Worm (Caenorhabditis elegans) whole organism, L3 larva: ENCODE data around the gene bbln-1.

Source experiments
- R02D3.7 ChIP-seq: fragments of 150-350 bp; optimal IDR thresholded peaks from 2 replicates; lab custom pipeline; 2014; ENCODE audit warnings: missing biosample characterization, missing genetic modification characterization
- ZK546.5 ChIP-seq: sonication (generic microtip); optimal IDR thresholded peaks from 2 replicates; lab custom pipeline; 2017; ENCODE audit warnings: missing biosample characterization, missing genetic modification characterization
- aly-2 ChIP-seq: fragments of 150-350 bp; optimal IDR thresholded peaks from 2 replicates; lab custom pipeline; 2014; ENCODE audit warnings: missing biosample characterization, missing genetic modification characterization
- ama-1 ChIP-seq: fragments of 150-350 bp; optimal IDR thresholded peaks from 2 replicates; lab custom pipeline; 2018
- ceh-16 ChIP-seq: sonication (generic microtip); optimal IDR thresholded peaks from 2 replicates; lab custom pipeline; 2017; ENCODE audit warnings: missing biosample characterization, missing genetic modification characterization
- ceh-28 ChIP-seq: fragments of 150-350 bp; optimal IDR thresholded peaks from 2 replicates; lab custom pipeline; 2014; ENCODE audit warnings: missing biosample characterization, missing genetic modification reagents, missing genetic modification characterization
- ceh-9 ChIP-seq: sonication (generic microtip); optimal IDR thresholded peaks from 2 replicates; lab custom pipeline; 2018; ENCODE audit warnings: missing biosample characterization, missing genetic modification characterization
- daf-12 ChIP-seq: fragments of 150-350 bp; optimal IDR thresholded peaks from 2 replicates; lab custom pipeline; 2014; ENCODE audit warnings: missing biosample characterization, missing genetic modification reagents, missing genetic modification characterization
- egl-27 ChIP-seq: sonication (generic microtip); optimal IDR thresholded peaks from 4 replicates; lab custom pipeline; 2017; ENCODE audit warnings: missing biosample characterization, missing genetic modification reagents, missing genetic modification characterization
- egl-5 ChIP-seq: fragments of 150-350 bp; optimal IDR thresholded peaks from 2 replicates; lab custom pipeline; 2017; ENCODE audit warnings: missing biosample characterization, missing genetic modification reagents, missing genetic modification characterization, inconsistent platforms
- elt-2 ChIP-seq: sonication (generic microtip); optimal IDR thresholded peaks from 2 replicates; lab custom pipeline; 2016; ENCODE audit warnings: missing genetic modification reagents, mild to moderate bottlenecking, missing genetic modification characterization, missing compliant biosample characterization
- eor-1 ChIP-seq, 2 experiments: fragments of 150-350 bp; optimal IDR thresholded peaks; 2 replicates each; lab custom pipeline; 2014 to 2018; ENCODE audit warnings: missing biosample characterization in 2 of 2, missing genetic modification characterization in 2 of 2
- fkh-10 ChIP-seq: sonication (generic microtip); optimal IDR thresholded peaks from 2 replicates; lab custom pipeline; 2017; ENCODE audit warnings: missing biosample characterization, missing genetic modification reagents, missing genetic modification characterization
- fkh-2 ChIP-seq: fragments of 150-350 bp; optimal IDR thresholded peaks from 2 replicates; lab custom pipeline; 2014; ENCODE audit warnings: missing biosample characterization, missing genetic modification reagents, missing genetic modification characterization
- fos-1 ChIP-seq: fragments of 150-350 bp; optimal IDR thresholded peaks from 2 replicates; lab custom pipeline; 2014; ENCODE audit warnings: missing biosample characterization, missing genetic modification characterization
- hmg-11 ChIP-seq: sonication (generic microtip); optimal IDR thresholded peaks from 2 replicates; lab custom pipeline; 2016; ENCODE audit warnings: missing genetic modification characterization, missing compliant biosample characterization
- jun-1 ChIP-seq: fragments of 150-350 bp; optimal IDR thresholded peaks from 2 replicates; lab custom pipeline; 2014; ENCODE audit warnings: missing biosample characterization, missing genetic modification reagents, missing genetic modification characterization
- lin-15B ChIP-seq: fragments of 150-350 bp; optimal IDR thresholded peaks from 2 replicates; lab custom pipeline; 2014; ENCODE audit warnings: missing biosample characterization, missing genetic modification characterization
- lin-39 ChIP-seq: fragments of 150-350 bp; optimal IDR thresholded peaks from 2 replicates; lab custom pipeline; 2018; ENCODE audit warnings: missing biosample characterization, missing genetic modification reagents, missing genetic modification characterization
- lsy-12 ChIP-seq: sonication (generic microtip); optimal IDR thresholded peaks from 2 replicates; lab custom pipeline; 2016; ENCODE audit warnings: mild to moderate bottlenecking, missing genetic modification characterization, missing compliant biosample characterization
- mdl-1 ChIP-seq: fragments of 150-350 bp; optimal IDR thresholded peaks from 2 replicates; lab custom pipeline; 2014; ENCODE audit warnings: missing biosample characterization, missing genetic modification characterization
- nfya-1 ChIP-seq: sonication (generic microtip); optimal IDR thresholded peaks from 2 replicates; lab custom pipeline; 2017; ENCODE audit warnings: missing genetic modification characterization, mild to moderate bottlenecking, missing compliant biosample characterization, antibody characterized with exemption, moderate library complexity; ENCODE audit not compliant: insufficient read depth
- nhr-11 ChIP-seq: fragments of 150-350 bp; optimal IDR thresholded peaks from 2 replicates; lab custom pipeline; 2014; ENCODE audit warnings: missing biosample characterization, missing genetic modification characterization
- nhr-12 ChIP-seq: fragments of 150-350 bp; optimal IDR thresholded peaks from 2 replicates; lab custom pipeline; 2014; ENCODE audit warnings: missing biosample characterization, missing genetic modification characterization
- nhr-23 ChIP-seq: fragments of 150-350 bp; optimal IDR thresholded peaks from 2 replicates; lab custom pipeline; 2014; ENCODE audit warnings: missing biosample characterization, missing genetic modification reagents, missing genetic modification characterization
- nhr-237 ChIP-seq: fragments of 150-350 bp; optimal IDR thresholded peaks from 2 replicates; lab custom pipeline; 2014; ENCODE audit warnings: missing biosample characterization, missing genetic modification characterization
- nhr-25 ChIP-seq: sonication (generic microtip); optimal IDR thresholded peaks from 2 replicates; lab custom pipeline; 2017; ENCODE audit warnings: missing biosample characterization, missing genetic modification characterization
- nhr-43 ChIP-seq: sonication (generic microtip); optimal IDR thresholded peaks from 2 replicates; lab custom pipeline; 2016; ENCODE audit warnings: mild to moderate bottlenecking, missing genetic modification characterization, missing compliant biosample characterization; ENCODE audit not compliant: poor library complexity, severe bottlenecking
- nhr-76 ChIP-seq: fragments of 150-350 bp; sonication (generic microtip); optimal IDR thresholded peaks from 5 replicates; lab custom pipeline; 2014; ENCODE audit warnings: missing biosample characterization, missing genetic modification characterization
- nhr-77 ChIP-seq: fragments of 150-350 bp; optimal IDR thresholded peaks from 2 replicates; lab custom pipeline; 2014; ENCODE audit warnings: missing biosample characterization, missing genetic modification characterization
- pha-4 ChIP-seq: fragments of 150-350 bp; optimal IDR thresholded peaks from 2 replicates; lab custom pipeline; 2014; ENCODE audit warnings: missing biosample characterization, missing genetic modification reagents, missing genetic modification characterization
- pqm-1 ChIP-seq: fragments of 150-350 bp; optimal IDR thresholded peaks from 2 replicates; lab custom pipeline; 2017; ENCODE audit warnings: missing biosample characterization, missing genetic modification characterization, inconsistent platforms
- sea-2 ChIP-seq: fragments of 150-350 bp; sonication (generic microtip); optimal IDR thresholded peaks from 4 replicates; lab custom pipeline; 2014; ENCODE audit warnings: missing biosample characterization, missing genetic modification reagents, missing genetic modification characterization
- skn-1 ChIP-seq: fragments of 150-350 bp; optimal IDR thresholded peaks from 2 replicates; lab custom pipeline; 2014; ENCODE audit warnings: missing biosample characterization, missing genetic modification characterization
- snpc-4 ChIP-seq: fragments of 150-350 bp; optimal IDR thresholded peaks from 2 replicates; lab custom pipeline; 2014; ENCODE audit warnings: missing biosample characterization, missing genetic modification characterization
- tbx-2 ChIP-seq: sonication (generic microtip); optimal IDR thresholded peaks from 2 replicates; lab custom pipeline; 2016; ENCODE audit warnings: mild to moderate bottlenecking, missing genetic modification characterization, missing compliant biosample characterization
- unc-39 ChIP-seq: sonication (generic microtip); optimal IDR thresholded peaks from 4 replicates; lab custom pipeline; 2017; ENCODE audit warnings: missing biosample characterization, missing genetic modification characterization
- unc-62 ChIP-seq: fragments of 150-350 bp; sonication (generic microtip); optimal IDR thresholded peaks from 4 replicates; lab custom pipeline; 2014; ENCODE audit warnings: missing biosample characterization, missing genetic modification reagents, missing genetic modification characterization
- zag-1 ChIP-seq: fragments of 150-350 bp; optimal IDR thresholded peaks from 2 replicates; lab custom pipeline; 2014; ENCODE audit warnings: missing biosample characterization, missing genetic modification characterization
- ztf-4 ChIP-seq: fragments of 150-350 bp; optimal IDR thresholded peaks from 2 replicates; lab custom pipeline; 2014; ENCODE audit warnings: missing biosample characterization, missing genetic modification characterization

The bbln-1 gene

DNA sequence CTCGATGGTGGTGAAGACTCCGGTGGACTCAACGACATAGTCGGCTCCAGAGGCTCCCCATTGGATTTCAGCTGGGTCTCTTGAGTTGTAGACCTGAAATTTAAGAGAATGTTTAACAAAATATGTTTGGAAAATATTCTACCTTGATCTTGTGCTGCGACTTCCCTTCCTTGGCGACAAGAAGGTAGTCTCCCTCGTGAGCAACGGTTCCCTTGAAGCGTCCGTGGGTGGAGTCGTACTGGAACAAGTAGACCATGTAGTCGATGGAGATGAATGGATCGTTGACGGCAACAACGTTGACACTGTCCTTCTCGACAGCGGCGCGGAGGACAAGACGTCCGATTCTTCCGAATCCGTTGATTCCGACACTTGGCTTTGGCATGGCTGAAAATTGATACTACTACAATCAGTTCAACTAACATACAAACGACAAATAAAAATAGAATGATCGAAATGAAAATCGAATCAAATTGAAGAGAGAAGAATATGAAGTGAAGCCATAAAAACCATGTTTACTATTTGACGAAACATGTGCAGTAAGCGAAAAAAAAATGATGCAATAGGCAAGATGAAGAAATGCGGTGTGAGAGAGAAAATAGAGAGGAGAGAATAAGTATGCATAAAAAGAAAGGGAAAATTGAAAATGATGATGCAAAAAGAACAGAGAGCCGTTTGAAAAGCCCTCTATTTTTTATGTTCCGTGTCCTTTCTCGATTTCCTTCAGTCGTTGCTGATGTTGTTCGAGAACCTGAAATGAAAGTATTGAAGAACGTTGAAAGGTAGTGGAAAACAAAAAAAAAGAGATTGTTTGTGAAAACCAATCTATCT is 37.7 kb downstream of the bbln-1 start, which contains the start of gene gpd-2:
TSS of gene gpd-2 (minus strand) at position 384 of the 828 bp plus-strand sequence.
- peak; percentile 26 for TF ChIP-seq skn-1 (tag; lab: Kevin White, UChicago)
- peak; percentile 84 for TF ChIP-seq ama-1 (lab: Kevin White, UChicago)
- no peak for TF ChIP-seq nhr-237
- peak; percentile 44 for TF ChIP-seq pha-4
- peak; percentile 22 for TF ChIP-seq zag-1 (tag; lab: Kevin White, UChicago)
- peak; percentile 9 for TF ChIP-seq pqm-1
- TF ChIP-seq egl-27 (tag; lab: Kevin White, UChicago) = no peak

DNA sequence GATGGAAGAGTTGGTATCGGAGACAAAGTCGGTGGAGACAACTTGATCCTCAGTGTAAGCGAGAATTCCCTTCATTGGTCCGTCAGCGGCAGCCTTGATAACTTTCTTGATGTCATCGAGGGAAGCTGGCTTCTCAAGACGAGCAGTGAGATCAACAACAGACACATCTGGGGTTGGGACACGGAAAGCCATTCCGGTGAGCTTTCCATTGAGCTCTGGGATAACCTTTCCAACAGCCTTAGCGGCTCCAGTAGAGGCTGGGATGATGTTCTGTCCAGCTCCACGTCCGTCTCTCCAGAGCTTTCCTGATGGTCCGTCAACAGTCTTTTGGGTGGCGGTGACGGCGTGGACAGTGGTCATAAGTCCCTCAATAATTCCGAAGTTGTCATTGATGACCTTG is 38.6 kb downstream of the bbln-1 start:
- peak; percentile 9 for TF ChIP-seq ama-1 (lab: Kevin White, UChicago)

DNA sequence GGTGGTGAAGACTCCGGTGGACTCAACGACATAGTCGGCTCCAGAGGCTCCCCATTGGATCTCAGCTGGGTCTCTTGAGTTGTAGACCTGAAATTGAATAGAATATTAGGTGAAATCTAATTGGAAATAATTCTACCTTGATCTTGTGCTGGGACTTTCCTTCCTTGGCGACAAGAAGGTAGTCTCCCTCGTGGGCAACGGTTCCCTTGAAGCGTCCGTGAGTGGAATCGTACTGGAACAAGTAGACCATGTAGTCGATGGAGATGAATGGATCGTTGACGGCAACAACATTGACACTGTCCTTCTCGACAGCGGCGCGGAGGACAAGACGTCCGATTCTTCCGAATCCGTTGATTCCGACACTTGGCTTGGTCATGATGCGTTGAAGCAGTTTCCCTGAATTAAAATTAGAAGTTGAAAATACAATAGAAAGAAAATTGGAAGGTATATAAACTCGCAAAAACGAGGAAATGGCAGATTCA is 39.3 kb downstream of the bbln-1 start, which contains the start of gene gpd-3:
TSS of gene gpd-3 (minus strand) at position 396 of the 482 bp plus-strand sequence.
- no peak for TF ChIP-seq ceh-9 (tag; lab: Kevin White, UChicago)
- no peak for TF ChIP-seq lsy-12
- TF ChIP-seq nhr-11 (tag; lab: Kevin White, UChicago) = no peak
- peak; percentile 97 for TF ChIP-seq ama-1 (lab: Kevin White, UChicago)
- TF ChIP-seq lin-39 (tag; lab: Kevin White, UChicago) = no peak
- no peak for TF ChIP-seq pha-4
- no peak for TF ChIP-seq egl-5 (tag; lab: Kevin White, UChicago)
- TF ChIP-seq unc-62 = no peak
- no peak for TF ChIP-seq nhr-77 (tag; lab: Kevin White, UChicago)
- TF ChIP-seq nhr-43 (tag; lab: Kevin White, UChicago) = peak; percentile 71
- no peak for TF ChIP-seq mdl-1 (tag; lab: Kevin White, UChicago)
- TF ChIP-seq, all 47 proteins: peak for 2

DNA sequence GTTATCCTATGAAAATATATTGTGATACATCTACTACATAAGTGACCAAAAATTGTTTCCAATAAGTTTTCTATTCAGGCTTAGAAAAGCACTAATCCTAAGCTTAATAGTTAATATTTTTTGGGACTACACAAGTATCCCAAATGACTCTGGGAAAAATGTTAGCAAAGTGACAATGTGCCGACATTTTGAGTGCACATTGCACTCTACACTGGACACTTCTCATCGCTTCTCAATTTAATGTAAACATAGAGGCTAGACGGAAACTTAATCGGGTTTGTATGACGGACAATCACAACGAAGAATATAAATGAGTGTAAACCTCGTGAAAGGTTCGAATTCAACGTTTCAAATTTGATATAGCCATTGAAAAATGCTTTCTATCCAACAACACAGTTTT is 40.6 kb downstream of the bbln-1 start:
- no peak for TF ChIP-seq nhr-77 (tag; lab: Kevin White, UChicago)
- TF ChIP-seq aly-2 = no peak
- TF ChIP-seq nhr-23 (tag; lab: Kevin White, UChicago) = no peak
- peak; percentile 74 for TF ChIP-seq nhr-25 (tag; lab: Kevin White, UChicago)
- no peak for TF ChIP-seq R02D3.7
- no peak for TF ChIP-seq unc-62
- peak; percentile 95 for TF ChIP-seq ama-1 (lab: Kevin White, UChicago)
- TF ChIP-seq lin-15B (tag; lab: Kevin White, UChicago) = no peak
- no peak for TF ChIP-seq nhr-237
- no peak for TF ChIP-seq hmg-11 (tag; lab: Kevin White, UChicago)
- no peak for TF ChIP-seq tbx-2
- TF ChIP-seq nfya-1 (tag; lab: Kevin White, UChicago) = peak; percentile 42
- no peak for TF ChIP-seq ceh-16 (tag; lab: Kevin White, UChicago)
- no peak for TF ChIP-seq fkh-10 (GFP tag; lab: Kevin White, UChicago)
- TF ChIP-seq ceh-28 = no peak
- TF ChIP-seq pqm-1 = no peak
- TF ChIP-seq ZK546.5 (tag; lab: Kevin White, UChicago) = no peak
- no peak for TF ChIP-seq sea-2
- TF ChIP-seq snpc-4 (tag; lab: Kevin White, UChicago) = no peak
- no peak for TF ChIP-seq nhr-11 (tag; lab: Kevin White, UChicago)
- TF ChIP-seq jun-1 (tag; lab: Kevin White, UChicago) = no peak
- TF ChIP-seq ceh-9 (tag; lab: Kevin White, UChicago) = no peak
- TF ChIP-seq mdl-1 (tag; lab: Kevin White, UChicago) = no peak
- no peak for TF ChIP-seq eor-1 (tag; optimal IDR thresholded peaks at IDR 0.05; lab: Kevin White, UChicago)
- no peak for TF ChIP-seq fkh-2 (tag; lab: Kevin White, UChicago)
- TF ChIP-seq ztf-4 = no peak
- peak; percentile 52 for TF ChIP-seq nhr-43 (tag; lab: Kevin White, UChicago)
- TF ChIP-seq daf-12 (tag; lab: Kevin White, UChicago) = no peak
- TF ChIP-seq nhr-76 (tag; lab: Kevin White, UChicago) = no peak
- TF ChIP-seq elt-2 (tag; lab: Kevin White, UChicago) = peak; percentile 32
- peak; percentile 42 for TF ChIP-seq lsy-12
- TF ChIP-seq pha-4 = peak; percentile 86
- no peak for TF ChIP-seq unc-39
- no peak for TF ChIP-seq fos-1
- no peak for TF ChIP-seq nhr-12
- TF ChIP-seq zag-1 (tag; lab: Kevin White, UChicago) = no peak
